Worm (Caenorhabditis elegans) whole organism, mixed stage, embryonic: ENCODE results near the gene K04G11.3.

Experiments
- M03D4.4 ChIP-seq: sonication (generic microtip); optimal IDR thresholded peaks from 2 replicates; lab custom pipeline; 2017; ENCODE audit warnings: mild to moderate bottlenecking, missing genetic modification characterization, missing compliant biosample characterization
- bed-3 ChIP-seq: fragments of 200-800 bp; sonication (Bioruptor generic); optimal IDR thresholded peaks from 3 replicates; lab custom pipeline; 2018; ENCODE audit warnings: mild to moderate bottlenecking, missing genetic modification characterization, moderate library complexity, missing compliant biosample characterization
- ceh-39 ChIP-seq: fragments of 150-350 bp; optimal IDR thresholded peaks from 2 replicates; lab custom pipeline; 2014; ENCODE audit warnings: missing biosample characterization, missing genetic modification characterization
- ceh-83 ChIP-seq: fragments of 200-800 bp; sonication (Bioruptor generic); optimal IDR thresholded peaks from 2 replicates; lab custom pipeline; 2018; ENCODE audit warnings: mild to moderate bottlenecking, missing genetic modification characterization, missing compliant biosample characterization
- ces-1 ChIP-seq: fragments of 150-350 bp; optimal IDR thresholded peaks from 2 replicates; lab custom pipeline; 2014; ENCODE audit warnings: missing biosample characterization, missing genetic modification reagents, missing genetic modification characterization
- cnd-1 ChIP-seq: fragments of 200-800 bp; sonication (Bioruptor generic); optimal IDR thresholded peaks from 2 replicates; lab custom pipeline; 2018; ENCODE audit warnings: mild to moderate bottlenecking, missing genetic modification characterization, missing compliant biosample characterization
- drap-1 ChIP-seq: fragments of 200-800 bp; sonication (Bioruptor generic); optimal IDR thresholded peaks from 3 replicates; lab custom pipeline; 2018; ENCODE audit warnings: mild to moderate bottlenecking, missing genetic modification characterization, missing compliant biosample characterization
- elt-1 ChIP-seq: sonication (generic microtip); optimal IDR thresholded peaks from 2 replicates; lab custom pipeline; 2017; ENCODE audit warnings: missing genetic modification characterization, mild to moderate bottlenecking, missing compliant biosample characterization, antibody characterized with exemption, moderate library complexity, borderline replicate concordance; ENCODE audit not compliant: insufficient read depth
- elt-3 ChIP-seq: fragments of 150-350 bp; optimal IDR thresholded peaks from 2 replicates; lab custom pipeline; 2014; ENCODE audit warnings: missing biosample characterization, missing genetic modification characterization
- ham-2 ChIP-seq: fragments of 200-800 bp; sonication (Bioruptor generic); optimal IDR thresholded peaks from 2 replicates; lab custom pipeline; 2018; ENCODE audit warnings: mild to moderate bottlenecking, missing genetic modification characterization, missing compliant biosample characterization
- lin-13 ChIP-seq: fragments of 150-350 bp; optimal IDR thresholded peaks from 2 replicates; lab custom pipeline; 2014; ENCODE audit warnings: missing biosample characterization, missing genetic modification characterization
- lsy-2 ChIP-seq: fragments of 150-350 bp; optimal IDR thresholded peaks from 2 replicates; lab custom pipeline; 2014; ENCODE audit warnings: missing biosample characterization, missing genetic modification characterization
- mab-5 ChIP-seq: fragments of 150-350 bp; optimal IDR thresholded peaks from 2 replicates; lab custom pipeline; 2014; ENCODE audit warnings: missing biosample characterization, missing genetic modification characterization
- mep-1 ChIP-seq: fragments of 150-350 bp; optimal IDR thresholded peaks from 2 replicates; lab custom pipeline; 2017; ENCODE audit warnings: missing biosample characterization, missing genetic modification reagents, missing genetic modification characterization, inconsistent platforms
- mls-2 ChIP-seq: sonication (generic microtip); optimal IDR thresholded peaks from 2 replicates; lab custom pipeline; 2016; ENCODE audit warnings: mild to moderate bottlenecking, missing genetic modification characterization, moderate library complexity, missing compliant biosample characterization
- nhr-12 ChIP-seq: fragments of 150-350 bp; optimal IDR thresholded peaks from 2 replicates; lab custom pipeline; 2014; ENCODE audit warnings: missing biosample characterization, missing genetic modification characterization
- nhr-2 ChIP-seq: fragments of 150-350 bp; optimal IDR thresholded peaks from 2 replicates; lab custom pipeline; 2014; ENCODE audit warnings: missing biosample characterization, missing genetic modification characterization
- nhr-237 ChIP-seq: fragments of 150-350 bp; optimal IDR thresholded peaks from 2 replicates; lab custom pipeline; 2014; ENCODE audit warnings: missing biosample characterization, missing genetic modification characterization
- pha-4 ChIP-seq: fragments of 150-350 bp; optimal IDR thresholded peaks from 2 replicates; lab custom pipeline; 2018; ENCODE audit warnings: missing biosample characterization, missing genetic modification reagents, missing genetic modification characterization
- sem-2 ChIP-seq: fragments of 200-800 bp; sonication (Bioruptor generic); optimal IDR thresholded peaks from 2 replicates; lab custom pipeline; 2018; ENCODE audit warnings: mild to moderate bottlenecking, missing genetic modification characterization, missing compliant biosample characterization
- snpc-4 ChIP-seq: fragments of 150-350 bp; optimal IDR thresholded peaks from 2 replicates; lab custom pipeline; 2014; ENCODE audit warnings: missing biosample characterization, missing genetic modification characterization
- sptf-1 ChIP-seq: sonication (generic microtip); optimal IDR thresholded peaks from 2 replicates; lab custom pipeline; 2017; ENCODE audit warnings: mild to moderate bottlenecking, missing genetic modification characterization, moderate library complexity, missing compliant biosample characterization
- tbx-8 ChIP-seq: fragments of 200-800 bp; sonication (Bioruptor generic); optimal IDR thresholded peaks from 2 replicates; lab custom pipeline; 2018; ENCODE audit warnings: mild to moderate bottlenecking, missing genetic modification characterization, moderate library complexity, missing compliant biosample characterization
- unc-120 ChIP-seq: sonication (generic microtip); optimal IDR thresholded peaks from 2 replicates; lab custom pipeline; 2017; ENCODE audit warnings: missing genetic modification characterization, missing compliant biosample characterization; ENCODE audit not compliant: poor library complexity, severe bottlenecking
- unc-39 ChIP-seq: fragments of 150-350 bp; optimal IDR thresholded peaks from 2 replicates; lab custom pipeline; 2014; ENCODE audit warnings: missing biosample characterization, missing genetic modification characterization
- unc-62 ChIP-seq: fragments of 150-350 bp; optimal IDR thresholded peaks from 2 replicates; lab custom pipeline; 2014; ENCODE audit warnings: missing biosample characterization, missing genetic modification reagents, missing genetic modification characterization
- zip-8 ChIP-seq: fragments of 150-350 bp; optimal IDR thresholded peaks from 2 replicates; lab custom pipeline; 2014; ENCODE audit warnings: missing biosample characterization, missing genetic modification characterization
- ztf-11 ChIP-seq: fragments of 150-350 bp; optimal IDR thresholded peaks from 2 replicates; lab custom pipeline; 2014; ENCODE audit warnings: missing biosample characterization, missing genetic modification characterization

Gene K04G11.3

ce11 chrX:14366081-14366480, 18.6 kb upstream of the K04G11.3 start:
- TF ChIP-seq nhr-2 (tag; lab: Kevin White, UChicago) (no peak), snpc-4 (no peak), nhr-12 (tag; lab: Kevin White, UChicago) (no peak), lsy-2 (no peak), zip-8 (tag; lab: Kevin White, UChicago) (peak; percentile 95)

- TF ChIP-seq pha-4 (tag; lab: Kevin White, UChicago) (no peak), ztf-11 (no peak), snpc-4 (no peak), elt-1 (no peak), mls-2 (no peak), zip-8 (tag; lab: Kevin White, UChicago) (no peak), tbx-8 (no peak), ces-1 (GFP tag; lab: Kevin White, UChicago) (no peak), unc-120 (no peak), sem-2 (GFP tag; lab: Kevin White, UChicago) (no peak), ceh-83 (GFP tag; lab: Kevin White, UChicago) (no peak), mab-5 (tag; lab: Kevin White, UChicago) (no peak), nhr-237 (tag; lab: Kevin White, UChicago) (no peak), M03D4.4 (tag; lab: Kevin White, UChicago) (no peak), sptf-1 (no peak), nhr-12 (tag; lab: Kevin White, UChicago) (no peak), drap-1 (no peak), elt-3 (no peak)
These were observed 12.1 kb upstream of the K04G11.3 start for ce11 chrX:14359571-14359970.

ce11 chrX:14356683-14357287, 9.3 kb upstream of the K04G11.3 start:
- TF ChIP-seq mep-1 (tag; lab: Kevin White, UChicago) (no peak), unc-39 (tag; lab: Kevin White, UChicago) (no peak), lsy-2 (no peak), drap-1 (no peak), ces-1 (GFP tag; lab: Kevin White, UChicago) (peak; percentile 99)

- TF ChIP-seq ham-2 (GFP tag; lab: Kevin White, UChicago) = no peak
- TF ChIP-seq, all 35 proteins: peak for 0
These were observed 7.6 kb upstream of the K04G11.3 start for ce11 chrX:14355034-14355433.

ce11 chrX:14349690-14350168, 2.3 kb upstream of the K04G11.3 start, which contains the start of gene wdr-5.2:
Gene wdr-5.2, plus strand, starts transcription at chrX:14350118.
- TF ChIP-seq pha-4 (tag; lab: Kevin White, UChicago) = no peak
- no peak for TF ChIP-seq sem-2 (GFP tag; lab: Kevin White, UChicago)
- no peak for TF ChIP-seq unc-39 (tag; lab: Kevin White, UChicago)
- TF ChIP-seq mls-2 = no peak
- TF ChIP-seq unc-120 = peak; percentile 29
- no peak for TF ChIP-seq unc-62 (GFP tag; lab: Kevin White, UChicago)
- no peak for TF ChIP-seq lin-13 (tag; lab: Kevin White, UChicago)
- peak; percentile 36 for TF ChIP-seq ces-1 (GFP tag; lab: Kevin White, UChicago)
- TF ChIP-seq, all 35 proteins: peak for 2

ce11 chrX:14340381-14340780, 7.1 kb downstream of the K04G11.3 start, which contains the start of gene sel-7:
Gene sel-7, minus strand, starts transcription at chrX:14340481.
- no peak for TF ChIP-seq ceh-83 (GFP tag; lab: Kevin White, UChicago)
- TF ChIP-seq mab-5 (tag; lab: Kevin White, UChicago) = no peak
- no peak for TF ChIP-seq tbx-8
- TF ChIP-seq elt-3 = no peak
- no peak for TF ChIP-seq M03D4.4 (tag; lab: Kevin White, UChicago)
- no peak for TF ChIP-seq lin-13 (tag; lab: Kevin White, UChicago)
- no peak for TF ChIP-seq nhr-12 (tag; lab: Kevin White, UChicago)
- TF ChIP-seq mep-1 (tag; lab: Kevin White, UChicago) = no peak
- no peak for TF ChIP-seq cnd-1
- no peak for TF ChIP-seq unc-39 (tag; lab: Kevin White, UChicago)
- TF ChIP-seq bed-3 = no peak
- no peak for TF ChIP-seq ceh-39 (tag; lab: Kevin White, UChicago)
- TF ChIP-seq nhr-237 (tag; lab: Kevin White, UChicago) = no peak
- TF ChIP-seq zip-8 (tag; lab: Kevin White, UChicago) = no peak
- no peak for TF ChIP-seq lsy-2
- no peak for TF ChIP-seq elt-1
